Worm (Caenorhabditis elegans) whole organism, L3 larva: ENCODE data around the gene T02E9.6.

Source experiments
- R02D3.7 ChIP-seq: fragments of 150-350 bp; optimal IDR thresholded peaks from 2 replicates; lab custom pipeline; 2014; ENCODE audit warnings: missing biosample characterization, missing genetic modification characterization
- ZK546.5 ChIP-seq: sonication (generic microtip); optimal IDR thresholded peaks from 2 replicates; lab custom pipeline; 2017; ENCODE audit warnings: missing biosample characterization, missing genetic modification characterization
- aly-2 ChIP-seq: fragments of 150-350 bp; optimal IDR thresholded peaks from 2 replicates; lab custom pipeline; 2014; ENCODE audit warnings: missing biosample characterization, missing genetic modification characterization
- ama-1 ChIP-seq: fragments of 150-350 bp; optimal IDR thresholded peaks from 2 replicates; lab custom pipeline; 2018
- ceh-28 ChIP-seq: fragments of 150-350 bp; optimal IDR thresholded peaks from 2 replicates; lab custom pipeline; 2014; ENCODE audit warnings: missing biosample characterization, missing genetic modification reagents, missing genetic modification characterization
- ceh-9 ChIP-seq: sonication (generic microtip); optimal IDR thresholded peaks from 2 replicates; lab custom pipeline; 2018; ENCODE audit warnings: missing biosample characterization, missing genetic modification characterization
- daf-12 ChIP-seq: fragments of 150-350 bp; optimal IDR thresholded peaks from 2 replicates; lab custom pipeline; 2014; ENCODE audit warnings: missing biosample characterization, missing genetic modification reagents, missing genetic modification characterization
- egl-27 ChIP-seq: sonication (generic microtip); optimal IDR thresholded peaks from 4 replicates; lab custom pipeline; 2017; ENCODE audit warnings: missing biosample characterization, missing genetic modification reagents, missing genetic modification characterization
- egl-5 ChIP-seq: fragments of 150-350 bp; optimal IDR thresholded peaks from 2 replicates; lab custom pipeline; 2017; ENCODE audit warnings: missing biosample characterization, missing genetic modification reagents, missing genetic modification characterization, inconsistent platforms
- elt-1 ChIP-seq: fragments of 150-350 bp; optimal IDR thresholded peaks from 2 replicates; lab custom pipeline; 2014; ENCODE audit warnings: missing biosample characterization, missing genetic modification characterization
- elt-2 ChIP-seq: sonication (generic microtip); optimal IDR thresholded peaks from 2 replicates; lab custom pipeline; 2016; ENCODE audit warnings: missing genetic modification reagents, mild to moderate bottlenecking, missing genetic modification characterization, missing compliant biosample characterization
- elt-3 ChIP-seq, 3 experiments: fragments of 150-350 bp in 1 of 3; sonication (generic microtip) in 2 of 3; optimal IDR thresholded peaks; 2 replicates in 2 of 3; 4 replicates in 1 of 3; lab custom pipeline; 2014 to 2017; ENCODE audit warnings: missing biosample characterization in 3 of 3, missing genetic modification characterization in 3 of 3
- eor-1 ChIP-seq, 2 experiments: fragments of 150-350 bp; optimal IDR thresholded peaks; 2 replicates each; lab custom pipeline; 2014 to 2018; ENCODE audit warnings: missing biosample characterization in 2 of 2, missing genetic modification characterization in 2 of 2
- fkh-10 ChIP-seq: sonication (generic microtip); optimal IDR thresholded peaks from 2 replicates; lab custom pipeline; 2017; ENCODE audit warnings: missing biosample characterization, missing genetic modification reagents, missing genetic modification characterization
- fos-1 ChIP-seq: fragments of 150-350 bp; optimal IDR thresholded peaks from 2 replicates; lab custom pipeline; 2014; ENCODE audit warnings: missing biosample characterization, missing genetic modification characterization
- hmg-11 ChIP-seq: sonication (generic microtip); optimal IDR thresholded peaks from 2 replicates; lab custom pipeline; 2016; ENCODE audit warnings: missing genetic modification characterization, missing compliant biosample characterization
- jun-1 ChIP-seq: fragments of 150-350 bp; optimal IDR thresholded peaks from 2 replicates; lab custom pipeline; 2014; ENCODE audit warnings: missing biosample characterization, missing genetic modification reagents, missing genetic modification characterization
- lin-15B ChIP-seq: fragments of 150-350 bp; optimal IDR thresholded peaks from 2 replicates; lab custom pipeline; 2014; ENCODE audit warnings: missing biosample characterization, missing genetic modification characterization
- mdl-1 ChIP-seq: fragments of 150-350 bp; optimal IDR thresholded peaks from 2 replicates; lab custom pipeline; 2014; ENCODE audit warnings: missing biosample characterization, missing genetic modification characterization
- mml-1 ChIP-seq: fragments of 150-350 bp; sonication (generic microtip); optimal IDR thresholded peaks from 3 replicates; lab custom pipeline; 2014; ENCODE audit warnings: missing biosample characterization, missing genetic modification characterization
- nfya-1 ChIP-seq: sonication (generic microtip); optimal IDR thresholded peaks from 2 replicates; lab custom pipeline; 2017; ENCODE audit warnings: missing genetic modification characterization, mild to moderate bottlenecking, missing compliant biosample characterization, antibody characterized with exemption, moderate library complexity; ENCODE audit not compliant: insufficient read depth
- nhr-11 ChIP-seq: fragments of 150-350 bp; optimal IDR thresholded peaks from 2 replicates; lab custom pipeline; 2014; ENCODE audit warnings: missing biosample characterization, missing genetic modification characterization
- nhr-237 ChIP-seq: fragments of 150-350 bp; optimal IDR thresholded peaks from 2 replicates; lab custom pipeline; 2014; ENCODE audit warnings: missing biosample characterization, missing genetic modification characterization
- nhr-25 ChIP-seq: sonication (generic microtip); optimal IDR thresholded peaks from 2 replicates; lab custom pipeline; 2017; ENCODE audit warnings: missing biosample characterization, missing genetic modification characterization
- nhr-28 ChIP-seq: fragments of 150-350 bp; optimal IDR thresholded peaks from 2 replicates; lab custom pipeline; 2014; ENCODE audit warnings: missing biosample characterization, missing genetic modification characterization
- nhr-43 ChIP-seq: sonication (generic microtip); optimal IDR thresholded peaks from 2 replicates; lab custom pipeline; 2016; ENCODE audit warnings: mild to moderate bottlenecking, missing genetic modification characterization, missing compliant biosample characterization; ENCODE audit not compliant: poor library complexity, severe bottlenecking
- nhr-76 ChIP-seq: fragments of 150-350 bp; sonication (generic microtip); optimal IDR thresholded peaks from 5 replicates; lab custom pipeline; 2014; ENCODE audit warnings: missing biosample characterization, missing genetic modification characterization
- nhr-77 ChIP-seq: fragments of 150-350 bp; optimal IDR thresholded peaks from 2 replicates; lab custom pipeline; 2014; ENCODE audit warnings: missing biosample characterization, missing genetic modification characterization
- sea-2 ChIP-seq: fragments of 150-350 bp; sonication (generic microtip); optimal IDR thresholded peaks from 4 replicates; lab custom pipeline; 2014; ENCODE audit warnings: missing biosample characterization, missing genetic modification reagents, missing genetic modification characterization
- skn-1 ChIP-seq: fragments of 150-350 bp; optimal IDR thresholded peaks from 2 replicates; lab custom pipeline; 2014; ENCODE audit warnings: missing biosample characterization, missing genetic modification characterization
- snpc-4 ChIP-seq: fragments of 150-350 bp; optimal IDR thresholded peaks from 2 replicates; lab custom pipeline; 2014; ENCODE audit warnings: missing biosample characterization, missing genetic modification characterization
- tbx-2 ChIP-seq: sonication (generic microtip); optimal IDR thresholded peaks from 2 replicates; lab custom pipeline; 2016; ENCODE audit warnings: mild to moderate bottlenecking, missing genetic modification characterization, missing compliant biosample characterization
- unc-39 ChIP-seq: sonication (generic microtip); optimal IDR thresholded peaks from 4 replicates; lab custom pipeline; 2017; ENCODE audit warnings: missing biosample characterization, missing genetic modification characterization
- ztf-4 ChIP-seq: fragments of 150-350 bp; optimal IDR thresholded peaks from 2 replicates; lab custom pipeline; 2014; ENCODE audit warnings: missing biosample characterization, missing genetic modification characterization

The T02E9.6 gene

ce11 chrV:11299406-11299805 is 34.7 kb downstream of the T02E9.6 start:
- TF ChIP-seq snpc-4 (tag; lab: Kevin White, UChicago) (no peak), nhr-28 (tag; lab: Kevin White, UChicago) (no peak), nhr-25 (tag; lab: Kevin White, UChicago) (no peak), mml-1 (tag; lab: Kevin White, UChicago) (no peak), fkh-10 (GFP tag; lab: Kevin White, UChicago) (no peak), ceh-9 (no peak), sea-2 (GFP tag; lab: Kevin White, UChicago) (no peak), hmg-11 (no peak), skn-1 (tag; lab: Kevin White, UChicago) (no peak), elt-3 (tag; optimal IDR thresholded peaks at IDR 0.05; lab: Kevin White, UChicago) (no peak), ztf-4 (tag; lab: Kevin White, UChicago) (no peak), jun-1 (tag; lab: Kevin White, UChicago) (no peak), nfya-1 (no peak), ceh-28 (tag; lab: Kevin White, UChicago) (no peak), aly-2 (no peak), ZK546.5 (tag; lab: Kevin White, UChicago) (no peak), R02D3.7 (tag; lab: Kevin White, UChicago) (no peak)

ce11 chrV:11298632-11299031 is 35.5 kb downstream of the T02E9.6 start, which contains the start of gene T03F7.5:
TSS of gene T03F7.5 (minus strand) at chrV:11298732.
- TF ChIP-seq ztf-4 (tag; lab: Kevin White, UChicago) (no peak), fkh-10 (GFP tag; lab: Kevin White, UChicago) (no peak), nhr-76 (tag; lab: Kevin White, UChicago) (no peak)

ce11 chrV:11294393-11294792 is 39.7 kb downstream of the T02E9.6 start, which contains the start of gene T03F7.6:
TSS of gene T03F7.6 (plus strand) at chrV:11294693.
- TF ChIP-seq skn-1 (tag; lab: Kevin White, UChicago) (no peak), tbx-2 (tag; lab: Kevin White, UChicago) (no peak), eor-1 (tag; optimal IDR thresholded peaks at IDR 0.05; lab: Kevin White, UChicago) (no peak), elt-1 (no peak), unc-39 (tag; lab: Kevin White, UChicago) (no peak), mdl-1 (tag; lab: Kevin White, UChicago) (no peak), ceh-9 (no peak), mml-1 (tag; lab: Kevin White, UChicago) (no peak), egl-27 (tag; lab: Kevin White, UChicago) (no peak), elt-2 (tag; lab: Kevin White, UChicago) (no peak), aly-2 (no peak), snpc-4 (tag; lab: Kevin White, UChicago) (no peak), nhr-237 (tag; lab: Kevin White, UChicago) (no peak), lin-15B (tag; lab: Kevin White, UChicago) (no peak), fkh-10 (GFP tag; lab: Kevin White, UChicago) (no peak), daf-12 (tag; lab: Kevin White, UChicago) (no peak), hmg-11 (no peak)

DNA sequence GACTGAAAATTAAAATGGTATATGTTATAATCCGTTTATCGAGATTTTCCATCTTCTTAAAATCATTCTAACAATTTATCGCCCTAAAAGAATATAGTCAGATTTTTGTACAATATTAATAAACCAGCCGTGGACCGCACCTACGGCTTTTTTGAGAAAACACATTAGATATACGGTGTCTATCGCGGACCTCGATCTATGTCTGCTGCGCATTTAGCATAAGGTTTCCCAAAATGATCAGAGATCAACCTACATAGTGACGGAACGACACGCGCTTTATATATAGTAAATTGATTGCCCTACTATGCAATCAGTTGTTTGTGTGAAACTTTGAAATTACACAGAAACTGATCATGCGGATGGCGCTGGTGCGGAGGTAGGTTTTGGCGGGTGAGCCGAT is 41.4 kb downstream of the T02E9.6 start:
- no peak for TF ChIP-seq nhr-76 (tag; lab: Kevin White, UChicago)
- no peak for TF ChIP-seq fkh-10 (GFP tag; lab: Kevin White, UChicago)
- no peak for TF ChIP-seq nhr-77
- no peak for TF ChIP-seq nhr-25 (tag; lab: Kevin White, UChicago)
- TF ChIP-seq ztf-4 (tag; lab: Kevin White, UChicago) = no peak
- TF ChIP-seq nhr-43 (tag; lab: Kevin White, UChicago) = no peak
- TF ChIP-seq tbx-2 (tag; lab: Kevin White, UChicago) = no peak
- TF ChIP-seq egl-5 (tag; lab: Kevin White, UChicago) = no peak
- no peak for TF ChIP-seq fos-1 (tag; lab: Kevin White, UChicago)
- no peak for TF ChIP-seq ceh-9
- no peak for TF ChIP-seq jun-1 (tag; lab: Kevin White, UChicago)

ce11 chrV:11290888-11291287 is 43.2 kb downstream of the T02E9.6 start, which contains the start of gene C03E10.1:
TSS of gene C03E10.1 (plus strand) at chrV:11291188.
- TF ChIP-seq elt-3 (tag; optimal IDR thresholded peaks at IDR 0.05; lab: Kevin White, UChicago) (no peak), ceh-9 (no peak), nhr-11 (tag; lab: Kevin White, UChicago) (no peak), elt-1 (no peak), mdl-1 (tag; lab: Kevin White, UChicago) (no peak), ztf-4 (tag; lab: Kevin White, UChicago) (no peak), ama-1 (lab: Kevin White, UChicago) (no peak), snpc-4 (tag; lab: Kevin White, UChicago) (no peak)
